Fruit fly (Drosophila melanogaster) whole organism, prepupa: Measurements from ENCODE around the gene sog.
A peak's percentile ranks its signal among the peaks of the same experiment; 100 is the strongest.

ENCODE experiments used
- Blimp-1 ChIP-seq: fragments of 200-800 bp; sonication (Bioruptor generic); optimal IDR thresholded peaks from 3 replicates; lab custom pipeline; 2017; ENCODE audit warnings: missing biosample characterization, missing genetic modification characterization, mild to moderate bottlenecking, moderate library complexity, missing genetic modification reagents
- CG15336 ChIP-seq: fragments of 200-800 bp; sonication (Bioruptor generic); IDR thresholded peaks from 2 replicates; pipeline ENCODE4 v1.3.6; 2022; ENCODE audit warnings: missing biosample characterization, missing genetic modification characterization
- CG3032 ChIP-seq: fragments of 200-800 bp; optimal IDR thresholded peaks from 2 replicates; lab custom pipeline; 2019; ENCODE audit warnings: missing biosample characterization, mild to moderate bottlenecking, missing genetic modification characterization, moderate library complexity
- CG31627 ChIP-seq: fragments of 200-800 bp; sonication (Bioruptor generic); optimal IDR thresholded peaks from 3 replicates; lab custom pipeline; 2016; ENCODE audit warnings: missing biosample characterization, missing genetic modification characterization
- CG3919 ChIP-seq: fragments of 200-800 bp; sonication (Bioruptor generic); optimal IDR thresholded peaks from 3 replicates; lab custom pipeline; 2016; ENCODE audit warnings: missing biosample characterization, missing genetic modification characterization
- CG4318 ChIP-seq: fragments of 200-800 bp; sonication (Bioruptor generic); optimal IDR thresholded peaks from 3 replicates; lab custom pipeline; 2017; ENCODE audit warnings: missing biosample characterization, mild to moderate bottlenecking, missing genetic modification characterization
- CG6163 ChIP-seq: fragments of 200-800 bp; sonication (Bioruptor generic); IDR thresholded peaks from 3 replicates; pipeline ENCODE4 v1.3.6; 2022; ENCODE audit warnings: missing biosample characterization, missing genetic modification characterization
- CG6276 ChIP-seq: fragments of 200-800 bp; sonication (Bioruptor generic); optimal IDR thresholded peaks from 2 replicates; lab custom pipeline; 2017; ENCODE audit warnings: missing biosample characterization, mild to moderate bottlenecking, missing genetic modification characterization
- CG6792 ChIP-seq: fragments of 200-800 bp; sonication (Bioruptor generic); optimal IDR thresholded peaks from 3 replicates; lab custom pipeline; 2016; ENCODE audit warnings: missing biosample characterization, missing genetic modification characterization
- CG6808 ChIP-seq: fragments of 200-800 bp; sonication (Bioruptor generic); optimal IDR thresholded peaks from 3 replicates; lab custom pipeline; 2017; ENCODE audit warnings: missing biosample characterization, missing genetic modification characterization, mild to moderate bottlenecking, moderate library complexity, missing genetic modification reagents
- CG8119 ChIP-seq: fragments of 200-800 bp; sonication (Bioruptor generic); IDR thresholded peaks from 3 replicates; pipeline ENCODE4 v1.3.6; 2022; ENCODE audit warnings: missing biosample characterization, missing genetic modification characterization
- CG9139 ChIP-seq: fragments of 200-800 bp; sonication (Bioruptor generic); optimal IDR thresholded peaks from 3 replicates; lab custom pipeline; 2017; ENCODE audit warnings: missing biosample characterization, mild to moderate bottlenecking, missing genetic modification characterization
- Eip78C ChIP-seq: fragments of 200-800 bp; sonication (Bioruptor generic); peaks from one replicate; lab custom pipeline; 2016; ENCODE audit warnings: missing biosample characterization, missing genetic modification characterization
- Eip93F ChIP-seq: fragments of 200-800 bp; sonication (Bioruptor generic); optimal IDR thresholded peaks from 2 replicates; lab custom pipeline; 2016; ENCODE audit warnings: missing biosample characterization, mild to moderate bottlenecking, missing genetic modification characterization
- Gug ChIP-seq: fragments of 200-800 bp; sonication (Bioruptor generic); IDR thresholded peaks from 2 replicates; pipeline ENCODE4 v1.3.6; 2022; ENCODE audit warnings: missing biosample characterization, missing genetic modification characterization
- Hr4 ChIP-seq: fragments of 200-800 bp; sonication (Bioruptor generic); optimal IDR thresholded peaks from 3 replicates; lab custom pipeline; 2016; ENCODE audit warnings: missing biosample characterization, missing genetic modification characterization
- Lpt ChIP-seq: fragments of 200-800 bp; sonication (Bioruptor generic); optimal IDR thresholded peaks from 3 replicates; lab custom pipeline; 2016; ENCODE audit warnings: missing biosample characterization, missing genetic modification characterization
- Sox102F ChIP-seq: fragments of 200-800 bp; sonication (Bioruptor generic); optimal IDR thresholded peaks from 2 replicates; lab custom pipeline; 2016; ENCODE audit warnings: missing biosample characterization, mild to moderate bottlenecking, missing genetic modification characterization
- achi ChIP-seq: fragments of 200-800 bp; sonication (Bioruptor generic); optimal IDR thresholded peaks from 3 replicates; lab custom pipeline; 2016; ENCODE audit warnings: missing biosample characterization, missing genetic modification characterization
- acj6 ChIP-seq: fragments of 200-800 bp; sonication (Bioruptor generic); optimal IDR thresholded peaks from 3 replicates; lab custom pipeline; 2016; ENCODE audit warnings: missing biosample characterization, missing genetic modification characterization
- cyc ChIP-seq: fragments of 200-800 bp; sonication (Bioruptor generic); optimal IDR thresholded peaks from 3 replicates; lab custom pipeline; 2016; ENCODE audit warnings: missing biosample characterization, missing genetic modification characterization
- dac ChIP-seq: fragments of 200-800 bp; sonication (Bioruptor generic); optimal IDR thresholded peaks from 2 replicates; lab custom pipeline; 2017; ENCODE audit warnings: missing biosample characterization, mild to moderate bottlenecking, missing genetic modification characterization
- dsx ChIP-seq: fragments of 200-800 bp; optimal IDR thresholded peaks from 3 replicates; lab custom pipeline; 2019; ENCODE audit warnings: missing biosample characterization, mild to moderate bottlenecking, missing genetic modification characterization, moderate library complexity; ENCODE audit not compliant: poor library complexity, severe bottlenecking
- esn ChIP-seq: fragments of 200-800 bp; sonication (Bioruptor generic); optimal IDR thresholded peaks from 2 replicates; lab custom pipeline; 2016; ENCODE audit warnings: missing biosample characterization, mild to moderate bottlenecking, missing genetic modification characterization, moderate library complexity
- fd85E ChIP-seq: fragments of 200-800 bp; sonication (Bioruptor generic); optimal IDR thresholded peaks from 3 replicates; lab custom pipeline; 2016; ENCODE audit warnings: missing biosample characterization, missing genetic modification characterization
- fkh ChIP-seq: fragments of 200-800 bp; sonication (Bioruptor generic); optimal IDR thresholded peaks from 3 replicates; lab custom pipeline; 2017; ENCODE audit warnings: missing biosample characterization, mild to moderate bottlenecking, missing genetic modification characterization, moderate library complexity
- pdm3 ChIP-seq: fragments of 200-800 bp; sonication (Bioruptor generic); optimal IDR thresholded peaks from 3 replicates; lab custom pipeline; 2016; ENCODE audit warnings: missing biosample characterization, missing genetic modification characterization
- spab ChIP-seq: fragments of 200-800 bp; sonication (Bioruptor generic); optimal IDR thresholded peaks from 2 replicates; lab custom pipeline; 2017; ENCODE audit warnings: missing biosample characterization, mild to moderate bottlenecking, missing genetic modification characterization, missing genetic modification reagents
- svp ChIP-seq: fragments of 200-800 bp; sonication (Bioruptor generic); peaks from one replicate; lab custom pipeline; 2016; ENCODE audit warnings: missing biosample characterization, missing genetic modification characterization
- topi ChIP-seq: fragments of 200-800 bp; sonication (Bioruptor generic); optimal IDR thresholded peaks from 3 replicates; lab custom pipeline; 2016; ENCODE audit warnings: missing biosample characterization, missing genetic modification characterization
- vri ChIP-seq: fragments of 200-800 bp; sonication (Bioruptor generic); optimal IDR thresholded peaks from 3 replicates; lab custom pipeline; 2016; ENCODE audit warnings: missing biosample characterization, mild to moderate bottlenecking, missing genetic modification characterization

Gene sog

dm6 chrX:15593477-15594229, 39.6 kb downstream of the sog start, which contains the start of gene Chsy (continued):
- TF ChIP-seq pdm3, result no peak
- peak; percentile 36 for TF ChIP-seq CG6808 (GFP tag; lab: Kevin White, UChicago)
- no peak for TF ChIP-seq CG6792
- peak; percentile 86 for TF ChIP-seq svp (GFP tag; lab: Kevin White, UChicago)
- TF ChIP-seq CG3919 (GFP tag; lab: Kevin White, UChicago), result no peak
- no peak for TF ChIP-seq fd85E
- TF ChIP-seq Eip78C (GFP tag; lab: Kevin White, UChicago), result peak; percentile 66
- TF ChIP-seq CG9139 (GFP tag; lab: Kevin White, UChicago), result no peak
- peak; percentile 17 for TF ChIP-seq achi (GFP tag; lab: Kevin White, UChicago)
- 0 out of 2 replicates have a peak, but pooled peaks have one; percentile 11 for TF ChIP-seq Gug (GFP tag; lab: Robert Waterston, UW)
- peak; percentile 24 for TF ChIP-seq acj6 (GFP tag; lab: Kevin White, UChicago)
- no peak for TF ChIP-seq dsx (GFP tag; lab: Kevin White, UChicago)
- no peak for TF ChIP-seq CG6276 (GFP tag; lab: Kevin White, UChicago)
- no peak for TF ChIP-seq Sox102F (GFP tag; lab: Kevin White, UChicago)

- TF ChIP-seq dsx (GFP tag; lab: Kevin White, UChicago), result no peak
- no peak for TF ChIP-seq svp (GFP tag; lab: Kevin White, UChicago)
- no peak for TF ChIP-seq cyc (GFP tag; lab: Kevin White, UChicago)
- peak; percentile 51 for TF ChIP-seq vri (GFP tag; lab: Kevin White, UChicago)
- no peak for TF ChIP-seq CG15336 (GFP tag; lab: Robert Waterston, UW)
- no peak for TF ChIP-seq CG6792
- TF ChIP-seq CG31627 (GFP tag; lab: Kevin White, UChicago), result no peak
- no peak for TF ChIP-seq Blimp-1 (GFP tag; lab: Kevin White, UChicago)
- TF ChIP-seq fkh (GFP tag; lab: Kevin White, UChicago), result peak; percentile 20
- no peak for TF ChIP-seq CG3032
- no peak for TF ChIP-seq acj6 (GFP tag; lab: Kevin White, UChicago)
- TF ChIP-seq spab (GFP tag; lab: Kevin White, UChicago), result no peak
- no peak for TF ChIP-seq Eip78C (GFP tag; lab: Kevin White, UChicago)
These were observed 40.3 kb downstream of the sog start for dm6 chrX:15592822-15593476.

dm6 chrX:15591721-15592491, 41.3 kb downstream of the sog start:
- TF ChIP-seq esn (GFP tag; lab: Kevin White, UChicago) (peak; percentile 7), Lpt (no peak), fkh (GFP tag; lab: Kevin White, UChicago) (peak; percentile 66), CG8119 (GFP tag; lab: Robert Waterston, UW) (0 out of 3 replicates have a peak, but pooled peaks have one; percentile 30), vri (GFP tag; lab: Kevin White, UChicago) (peak; percentile 34), Eip78C (GFP tag; lab: Kevin White, UChicago) (peak; percentile 41), CG15336 (GFP tag; lab: Robert Waterston, UW) (peak; percentile 35; the same call in 1 of the 2 replicates), dac (GFP tag; lab: Kevin White, UChicago) (no peak), Hr4 (GFP tag; lab: Kevin White, UChicago) (no peak), svp (GFP tag; lab: Kevin White, UChicago) (peak; percentile 71), CG6163 (GFP tag; lab: Robert Waterston, UW) (peak; percentile 22; the same call in 1 of the 3 replicates), Eip93F (GFP tag; lab: Kevin White, UChicago) (no peak), topi (GFP tag; lab: Kevin White, UChicago) (peak; percentile 5), CG4318 (GFP tag; lab: Kevin White, UChicago) (peak; percentile 11)
